Worm (Caenorhabditis elegans): ENCODE data around the gene Y43D4A.5.

The Y43D4A.5 gene

DNA sequence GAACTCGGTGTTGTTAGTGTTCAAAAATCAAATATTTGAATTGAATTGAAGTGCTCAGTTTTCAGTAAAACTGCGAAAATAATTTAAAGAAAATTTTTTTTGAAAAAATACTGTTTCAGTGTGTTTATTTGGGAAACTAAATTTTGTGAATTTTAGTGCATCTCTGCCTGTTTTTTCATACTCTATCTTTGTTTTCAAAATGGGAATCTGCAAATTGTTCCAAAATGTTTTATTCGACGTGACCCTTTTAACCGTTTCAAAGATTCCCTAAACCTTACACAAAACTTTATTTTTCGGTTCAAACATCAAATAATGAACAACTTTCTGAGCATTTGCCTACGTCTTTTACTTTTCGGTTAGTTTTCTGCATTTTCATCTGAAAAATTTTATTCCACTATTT lies 54.3 kb downstream of the Y43D4A.5 start, which contains the start of gene Y116A8A.7:
Y116A8A.7 (plus strand) TSS at position 301 of the 400 bp plus-strand sequence.
- no peak for TF ChIP-seq ztf-7 (tag; optimal IDR thresholded peaks at IDR 0.05)
- no peak for TF ChIP-seq nhr-237 (tag; optimal IDR thresholded peaks at IDR 0.05)
- no peak for TF ChIP-seq hlh-30 (tag; optimal IDR thresholded peaks at IDR 0.05; ENCODE audit: insufficient read depth)
- no peak for TF ChIP-seq F37D6.2 (tag; optimal IDR thresholded peaks at IDR 0.05)
- TF ChIP-seq zag-1 (tag; optimal IDR thresholded peaks at IDR 0.05) = no peak
- no peak for TF ChIP-seq unc-130 (GFP tag; optimal IDR thresholded peaks at IDR 0.05)
- no peak for TF ChIP-seq ceh-82 (tag; optimal IDR thresholded peaks at IDR 0.05)
- no peak for TF ChIP-seq F49E8.2 (tag; optimal IDR thresholded peaks at IDR 0.05; ENCODE audit: borderline replicate concordance)
- no peak for TF ChIP-seq ZK337.2 (GFP tag; IDR thresholded peaks at IDR 0.05)

DNA sequence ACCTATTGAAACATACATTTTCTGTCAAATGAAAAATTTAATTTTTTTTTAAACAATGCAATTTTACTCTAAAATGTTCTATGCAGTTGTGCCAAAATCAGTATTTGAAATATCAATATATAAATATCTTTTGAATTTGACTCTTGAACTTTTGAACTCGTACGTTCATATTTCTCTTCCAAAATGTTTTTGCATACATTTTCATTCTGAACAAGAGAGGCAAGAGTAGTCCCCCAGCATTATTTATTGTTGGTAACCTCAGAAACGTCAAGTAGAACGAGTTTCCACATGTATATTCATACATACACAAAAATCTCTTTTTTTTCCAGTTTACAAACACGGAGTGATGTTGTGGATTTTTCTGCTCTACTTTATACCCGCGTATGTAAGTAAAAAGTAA lies 55.8 kb downstream of the Y43D4A.5 start, which contains the start of gene clec-194:
clec-194 (plus strand) TSS at position 301 of the 400 bp plus-strand sequence.
- TF ChIP-seq lir-3 (tag; optimal IDR thresholded peaks at IDR 0.05) = no peak

Data from whole organism, L4 larva.